Worm (Caenorhabditis elegans) whole organism, L1 larva: ENCODE data around the gene M60.6.

Experiments
- C04F5.9 ChIP-seq: sonication (generic microtip); optimal IDR thresholded peaks from 2 replicates; lab custom pipeline; 2016; ENCODE audit warnings: missing genetic modification characterization, missing compliant biosample characterization
- F16B12.6 ChIP-seq: fragments of 150-350 bp; optimal IDR thresholded peaks from 2 replicates; lab custom pipeline; 2014; ENCODE audit warnings: missing biosample characterization, missing genetic modification characterization
- alr-1 ChIP-seq: fragments of 200-800 bp; sonication (Bioruptor generic); optimal IDR thresholded peaks from 2 replicates; lab custom pipeline; 2018; ENCODE audit warnings: borderline replicate concordance, mild to moderate bottlenecking, missing genetic modification characterization, missing compliant biosample characterization
- ama-1 ChIP-seq: fragments of 150-350 bp; optimal IDR thresholded peaks from 2 replicates; lab custom pipeline; 2014
- ces-1 ChIP-seq: fragments of 150-350 bp; optimal IDR thresholded peaks from 2 replicates; lab custom pipeline; 2014; ENCODE audit warnings: missing biosample characterization, missing genetic modification reagents, missing genetic modification characterization
- efl-3 ChIP-seq: fragments of 200-800 bp; sonication (Bioruptor generic); optimal IDR thresholded peaks from 2 replicates; lab custom pipeline; 2018; ENCODE audit warnings: mild to moderate bottlenecking, missing genetic modification characterization, missing compliant biosample characterization
- egl-13 ChIP-seq: sonication (generic microtip); optimal IDR thresholded peaks from 2 replicates; lab custom pipeline; 2016; ENCODE audit warnings: missing genotype, missing genetic modification reagents, missing genetic modification characterization, missing compliant biosample characterization
- elt-2 ChIP-seq: sonication (generic microtip); optimal IDR thresholded peaks from 2 replicates; lab custom pipeline; 2016; ENCODE audit warnings: missing genetic modification characterization, mild to moderate bottlenecking, inconsistent platforms, missing compliant biosample characterization, missing genetic modification reagents
- elt-3 ChIP-seq, 6 experiments: fragments of 150-350 bp in 1 of 6; sonication (generic microtip); optimal IDR thresholded peaks; 2 replicates each; lab custom pipeline; 2017 to 2018; ENCODE audit warnings: missing biosample characterization in 6 of 6, missing genetic modification characterization in 6 of 6, inconsistent platforms in 1 of 6
- ets-5 ChIP-seq: fragments of 200-800 bp; sonication (Bioruptor generic); IDR thresholded peaks from 2 replicates; pipeline ENCODE4 v1.3.6; 2022; ENCODE audit warnings: missing genetic modification characterization, missing compliant biosample characterization
- fkh-8 ChIP-seq: sonication (generic microtip); optimal IDR thresholded peaks from 2 replicates; lab custom pipeline; 2016; ENCODE audit warnings: mild to moderate bottlenecking, missing genetic modification characterization, missing compliant biosample characterization
- isw-1 ChIP-seq: fragments of 200-800 bp; sonication (Bioruptor generic); IDR thresholded peaks from 2 replicates; pipeline ENCODE4 v1.3.6; 2022; ENCODE audit warnings: missing genetic modification characterization, missing compliant biosample characterization
- lin-13 ChIP-seq: fragments of 150-350 bp; optimal IDR thresholded peaks from 2 replicates; lab custom pipeline; 2014; ENCODE audit warnings: missing biosample characterization, missing genetic modification reagents, missing genetic modification characterization
- lin-14 ChIP-seq: fragments of 200-800 bp; sonication (Bioruptor generic); optimal IDR thresholded peaks from 2 replicates; lab custom pipeline; 2018; ENCODE audit warnings: mild to moderate bottlenecking, missing genetic modification characterization, moderate library complexity, missing compliant biosample characterization
- lin-35 ChIP-seq, 2 experiments: fragments of 150-350 bp; optimal IDR thresholded peaks; 2 replicates each; lab custom pipeline; 2014; ENCODE audit warnings: missing biosample characterization in 2 of 2, missing genetic modification characterization in 2 of 2, missing genetic modification reagents in 2 of 2
- lin-39 ChIP-seq: fragments of 150-350 bp; optimal IDR thresholded peaks from 2 replicates; lab custom pipeline; 2014; ENCODE audit warnings: missing biosample characterization, missing genetic modification reagents, missing genetic modification characterization
- nhr-11 ChIP-seq: fragments of 150-350 bp; optimal IDR thresholded peaks from 2 replicates; lab custom pipeline; 2014; ENCODE audit warnings: missing biosample characterization, missing genetic modification characterization
- nhr-19 ChIP-seq: fragments of 200-800 bp; sonication (Bioruptor generic); conservative IDR thresholded peaks from 2 replicates; pipeline ENCODE4 v1.3.6; 2022; ENCODE audit warnings: missing genetic modification characterization, missing compliant biosample characterization
- nhr-47 ChIP-seq: sonication (generic microtip); optimal IDR thresholded peaks from 2 replicates; lab custom pipeline; 2016; ENCODE audit warnings: mild to moderate bottlenecking, missing genetic modification characterization, moderate library complexity, missing compliant biosample characterization
- nhr-71 ChIP-seq: sonication (generic microtip); optimal IDR thresholded peaks from 2 replicates; lab custom pipeline; 2016; ENCODE audit warnings: mild to moderate bottlenecking, missing genetic modification characterization, moderate library complexity, missing compliant biosample characterization
- nhr-77 ChIP-seq: fragments of 150-350 bp; optimal IDR thresholded peaks from 2 replicates; lab custom pipeline; 2014; ENCODE audit warnings: missing biosample characterization, missing genetic modification characterization
- nhr-84 ChIP-seq: sonication (generic microtip); optimal IDR thresholded peaks from 2 replicates; lab custom pipeline; 2017; ENCODE audit warnings: missing biosample characterization, missing genetic modification characterization
- nhr-85 ChIP-seq: sonication (generic microtip); peaks from one replicate; lab custom pipeline; 2016; ENCODE audit warnings: missing genetic modification characterization, inconsistent platforms, missing compliant biosample characterization
- nhr-90 ChIP-seq: sonication (generic microtip); optimal IDR thresholded peaks from 2 replicates; lab custom pipeline; 2016; ENCODE audit warnings: mild to moderate bottlenecking, missing genetic modification characterization, missing compliant biosample characterization; ENCODE audit not compliant: poor library complexity
- pax-3 ChIP-seq: fragments of 200-800 bp; sonication (Bioruptor generic); optimal IDR thresholded peaks from 2 replicates; lab custom pipeline; 2018; ENCODE audit warnings: mild to moderate bottlenecking, missing genetic modification characterization, moderate library complexity, missing compliant biosample characterization
- skn-1 ChIP-seq: fragments of 150-350 bp; optimal IDR thresholded peaks from 2 replicates; lab custom pipeline; 2014; ENCODE audit warnings: missing biosample characterization, missing genetic modification characterization
- sox-4 ChIP-seq: sonication (generic microtip); optimal IDR thresholded peaks from 2 replicates; lab custom pipeline; 2016; ENCODE audit warnings: missing genetic modification characterization, missing compliant biosample characterization
- sptf-1 ChIP-seq: fragments of 150-350 bp; optimal IDR thresholded peaks from 2 replicates; lab custom pipeline; 2014; ENCODE audit warnings: missing biosample characterization, missing genetic modification characterization
- swsn-7 ChIP-seq: sonication (generic microtip); optimal IDR thresholded peaks from 2 replicates; lab custom pipeline; 2016; ENCODE audit warnings: missing genetic modification characterization, missing compliant biosample characterization
- tlp-1 ChIP-seq: fragments of 150-350 bp; optimal IDR thresholded peaks from 2 replicates; lab custom pipeline; 2014; ENCODE audit warnings: missing biosample characterization, missing genetic modification characterization
- unc-98 ChIP-seq: fragments of 200-800 bp; sonication (Bioruptor generic); IDR thresholded peaks from 2 replicates; pipeline ENCODE4 v1.3.6; 2022; ENCODE audit warnings: missing genetic modification characterization, missing compliant biosample characterization
- zip-4 ChIP-seq: fragments of 200-800 bp; sonication (Bioruptor generic); optimal IDR thresholded peaks from 2 replicates; lab custom pipeline; 2018; ENCODE audit warnings: mild to moderate bottlenecking, missing genetic modification characterization, moderate library complexity, missing compliant biosample characterization
- ztf-4 ChIP-seq: fragments of 150-350 bp; optimal IDR thresholded peaks from 2 replicates; lab custom pipeline; 2014; ENCODE audit warnings: missing biosample characterization, missing genetic modification characterization

Gene M60.6

ce11 chrX:8231858-8232257 lies 20.4 kb downstream of the M60.6 start, which contains the start of gene K02A6.3 (continued):
- TF ChIP-seq lin-13 (GFP tag; lab: Kevin White, UChicago) (peak; percentile 78), nhr-84 (no peak), unc-98 (no peak), elt-2 (tag; lab: Kevin White, UChicago) (peak; percentile 81)

- TF ChIP-seq nhr-77 (tag; lab: Kevin White, UChicago), result no peak
- no peak for TF ChIP-seq pax-3 (tag; lab: Kevin White, UChicago)
- no peak for TF ChIP-seq fkh-8 (tag; lab: Kevin White, UChicago)
- TF ChIP-seq skn-1 (tag; lab: Kevin White, UChicago), result no peak
- no peak for TF ChIP-seq ztf-4 (tag; lab: Kevin White, UChicago)
- TF ChIP-seq elt-3 (tag; optimal IDR thresholded peaks at IDR 0.05; lab: Kevin White, UChicago), result no peak
- TF ChIP-seq tlp-1 (tag; lab: Kevin White, UChicago), result no peak
- TF ChIP-seq ama-1 (lab: Kevin White, UChicago), result no peak
- no peak for TF ChIP-seq zip-4 (GFP tag; lab: Kevin White, UChicago)
- no peak for TF ChIP-seq C04F5.9 (tag; lab: Kevin White, UChicago)
- TF ChIP-seq sox-4 (tag; lab: Kevin White, UChicago), result no peak
- no peak for TF ChIP-seq unc-98
- TF ChIP-seq, all 84 proteins: peak for 0
Measured at ce11 chrX:8230579-8230978, 21.7 kb downstream of the M60.6 start.

ce11 chrX:8229221-8229620 lies 23.0 kb downstream of the M60.6 start:
- TF ChIP-seq alr-1 (tag; lab: Kevin White, UChicago), result no peak
- no peak for TF ChIP-seq lin-14 (GFP tag; lab: Kevin White, UChicago)
- TF ChIP-seq, all 84 proteins: peak for 0

- no peak for TF ChIP-seq nhr-71 (tag; lab: Kevin White, UChicago)
- TF ChIP-seq ces-1, result no peak
- no peak for TF ChIP-seq efl-3 (GFP tag; lab: Kevin White, UChicago)
- TF ChIP-seq, all 84 proteins: peak for 0
Measured at ce11 chrX:8224916-8225315, 27.3 kb downstream of the M60.6 start, which contains the start of gene K02A6.2. K02A6.2 (minus strand) TSS chrX:8225016.

- no peak for TF ChIP-seq nhr-11
Measured at ce11 chrX:8219428-8219827, 32.8 kb downstream of the M60.6 start, which contains the start of gene K02A6.1. K02A6.1 (plus strand) TSS chrX:8219728.

- TF ChIP-seq nhr-85, result no peak
- TF ChIP-seq isw-1 (GFP tag; lab: Robert Waterston, UW), result no peak
- no peak for TF ChIP-seq nhr-90
- TF ChIP-seq nhr-47 (tag; lab: Kevin White, UChicago), result no peak
- no peak for TF ChIP-seq F16B12.6 (tag; lab: Kevin White, UChicago)
- no peak for TF ChIP-seq egl-13 (tag; lab: Kevin White, UChicago)
- TF ChIP-seq swsn-7 (tag; lab: Kevin White, UChicago), result no peak
- TF ChIP-seq ets-5 (GFP tag; lab: Robert Waterston, UW), result no peak
- TF ChIP-seq nhr-19 (GFP tag; lab: Robert Waterston, UW), result no peak
- TF ChIP-seq lin-39, result no peak
- no peak for TF ChIP-seq sptf-1 (tag; lab: Kevin White, UChicago)
- no peak for TF ChIP-seq lin-35 (GFP tag; optimal IDR thresholded peaks at IDR 0.05; lab: Kevin White, UChicago)
Measured at ce11 chrX:8218653-8219052, 33.6 kb downstream of the M60.6 start, which contains the start of gene K02A6.4. K02A6.4 (minus strand) TSS chrX:8218753.
